Fruit fly (Drosophila melanogaster): ENCODE measurements around the gene CG32687.

DNA sequence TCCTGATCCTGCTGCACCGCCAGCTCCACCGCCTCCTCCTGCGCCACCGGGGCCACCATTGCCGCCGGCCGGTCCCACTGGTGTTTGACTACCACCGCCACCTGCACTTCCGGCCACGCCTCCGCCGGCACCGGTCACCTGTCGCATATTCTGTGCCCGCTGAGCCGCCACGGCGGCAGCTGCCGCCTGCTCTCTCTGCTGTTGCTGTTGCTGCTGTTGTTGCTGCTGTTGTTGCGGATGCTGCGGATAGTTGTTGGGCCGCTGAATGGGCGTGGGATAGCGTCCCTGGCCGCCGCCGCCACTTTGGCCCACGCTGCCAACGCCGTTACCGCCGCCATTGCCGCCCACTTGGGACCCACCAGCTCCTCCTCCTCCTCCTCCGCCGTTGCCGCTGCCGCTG, 22.5 kb downstream of the CG32687 start:
- TF ChIP-seq Jra (GFP tag; optimal IDR thresholded peaks at IDR 0.05), result no peak
- TF ChIP-seq N (GFP tag; optimal IDR thresholded peaks at IDR 0.05), result no peak
- TF ChIP-seq pan (optimal IDR thresholded peaks at IDR 0.05), result no peak
- no peak for TF ChIP-seq Abd-B (GFP tag; optimal IDR thresholded peaks at IDR 0.05)
- no peak for TF ChIP-seq Dif (GFP tag; optimal IDR thresholded peaks at IDR 0.05; ENCODE audit: partially characterized antibody)
- TF ChIP-seq Dfd (GFP tag; optimal IDR thresholded peaks at IDR 0.05), result peak; percentile 87
- TF ChIP-seq lola (GFP tag; optimal IDR thresholded peaks at IDR 0.05), result no peak
- TF ChIP-seq GATAd (GFP tag; optimal IDR thresholded peaks at IDR 0.05), result no peak
- TF ChIP-seq foxo (GFP tag; optimal IDR thresholded peaks at IDR 0.05), result no peak
- TF ChIP-seq jim (GFP tag; optimal IDR thresholded peaks at IDR 0.05), result no peak
- no peak for TF ChIP-seq psq (GFP tag; optimal IDR thresholded peaks at IDR 0.05)
- no peak for TF ChIP-seq br (GFP tag; optimal IDR thresholded peaks at IDR 0.05)

All from whole organism, wandering third instar larva.